Worm (Caenorhabditis elegans): ENCODE measurements around the gene Y116A8C.40.

ce11 chrIV:17162515-17162914 is 11.7 kb upstream of the Y116A8C.40 start, which contains the start of gene skr-13:
- TF ChIP-seq zag-1 (tag; optimal IDR thresholded peaks at IDR 0.05) (no peak), ama-1 (optimal IDR thresholded peaks at IDR 0.05) (no peak), ZK546.5 (tag; optimal IDR thresholded peaks at IDR 0.05) (no peak), F13H6.1 (tag; optimal IDR thresholded peaks at IDR 0.05) (no peak), nhr-25 (tag; optimal IDR thresholded peaks at IDR 0.05) (no peak), nhr-77 (tag; optimal IDR thresholded peaks at IDR 0.05) (no peak), nhr-10 (tag; optimal IDR thresholded peaks at IDR 0.05) (no peak), nhr-23 (tag; optimal IDR thresholded peaks at IDR 0.05) (no peak), ceh-82 (tag; optimal IDR thresholded peaks at IDR 0.05) (no peak)

All from whole organism, L2 larva.